Fruit fly (Drosophila melanogaster): ENCODE data around the gene Ranbp21.

Gene Ranbp21

DNA sequence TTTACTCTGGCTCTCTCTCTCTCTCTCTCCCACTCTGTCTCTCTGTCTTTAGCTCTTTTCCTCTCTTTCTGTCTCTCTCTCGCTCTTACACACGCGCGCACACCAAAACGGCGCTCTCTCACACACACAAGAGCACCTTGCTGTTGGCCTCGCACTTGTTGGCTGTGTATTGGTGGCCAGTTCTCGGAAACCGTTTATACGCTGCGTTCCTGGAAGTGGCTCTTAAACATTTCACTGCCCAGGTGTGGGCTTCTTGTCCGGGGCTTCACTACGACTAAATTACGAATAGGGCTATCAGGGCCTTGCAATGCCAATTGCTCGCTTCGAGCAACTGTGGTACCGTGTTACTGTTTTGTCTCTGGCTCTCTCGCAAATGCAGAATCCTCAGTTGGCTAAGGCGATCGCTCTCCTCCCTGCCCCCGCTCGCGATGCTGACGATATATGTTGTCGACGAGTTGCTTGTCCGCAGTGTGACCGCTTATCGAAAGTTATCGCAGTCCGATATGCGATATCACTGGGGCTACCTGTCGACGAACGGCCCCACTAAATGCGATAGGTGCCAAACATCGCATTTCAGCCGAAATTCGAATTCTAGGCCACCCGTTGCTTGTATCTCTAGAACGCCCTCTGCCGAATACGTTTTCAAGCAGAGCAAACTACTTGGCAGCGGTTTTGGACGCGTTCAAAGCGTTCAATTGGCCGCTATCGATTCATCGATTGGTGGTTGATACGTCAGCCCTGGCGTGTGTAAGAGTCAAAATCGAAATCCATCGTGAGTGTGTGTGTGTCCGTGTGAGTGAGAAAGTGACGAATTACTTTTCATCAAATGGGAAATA is 31.2 kb upstream of the Ranbp21 start, which contains the start of the genes dome and Ubqn (continued):
- TF ChIP-seq scrt (GFP tag; optimal IDR thresholded peaks at IDR 0.05) (peak; percentile 18), CG14860 (GFP tag; IDR thresholded peaks at IDR 0.05; ENCODE audit: partially characterized antibody) (peak; percentile 95), lilli (GFP tag; optimal IDR thresholded peaks at IDR 0.05) (peak; percentile 31), dpn (GFP tag; optimal IDR thresholded peaks at IDR 0.05) (peak in 1 of 2 experiments; percentile 30), CG11695 (GFP tag; IDR thresholded peaks at IDR 0.05) (no peak), Dfd (GFP tag; optimal IDR thresholded peaks at IDR 0.05) (no peak), tin (GFP tag; optimal IDR thresholded peaks at IDR 0.05) (no peak), chinmo (GFP tag; IDR thresholded peaks at IDR 0.05; ENCODE audit: partially characterized antibody) (peak; percentile 85), gcm2 (GFP tag; optimal IDR thresholded peaks at IDR 0.05) (no peak), CG10979 (tag; optimal IDR thresholded peaks at IDR 0.05) (no peak), CG18619 (GFP tag; optimal IDR thresholded peaks at IDR 0.05) (no peak), h (optimal IDR thresholded peaks at IDR 0.05) (no peak), crp (GFP tag; optimal IDR thresholded peaks at IDR 0.05) (no peak), sr (GFP tag; IDR thresholded peaks at IDR 0.05) (no peak), ham (GFP tag; IDR thresholded peaks at IDR 0.05) (no peak), nmo (GFP tag; optimal IDR thresholded peaks at IDR 0.05) (peak; percentile 74), Hsf (GFP tag; optimal IDR thresholded peaks at IDR 0.05) (peak; percentile 12), lab (GFP tag; optimal IDR thresholded peaks at IDR 0.05) (no peak), Spps (tag; optimal IDR thresholded peaks at IDR 0.05) (no peak), Gsc (GFP tag; IDR thresholded peaks at IDR 0.05) (no peak), CG5953 (GFP tag; IDR thresholded peaks at IDR 0.05) (no peak), CG6654 (GFP tag; optimal IDR thresholded peaks at IDR 0.05) (no peak), stwl (tag; optimal IDR thresholded peaks at IDR 0.05) (peak; percentile 72), CoRest (tag; optimal IDR thresholded peaks at IDR 0.05) (peak; percentile 1), CG11093 (GFP tag; IDR thresholded peaks at IDR 0.05) (no peak), chn (GFP tag; optimal IDR thresholded peaks at IDR 0.05) (no peak), tx (GFP tag; optimal IDR thresholded peaks at IDR 0.05) (no peak), slou (GFP tag; optimal IDR thresholded peaks at IDR 0.05) (no peak), CG4820 (GFP tag; optimal IDR thresholded peaks at IDR 0.05) (peak; percentile 34), Vsx1 (GFP tag; optimal IDR thresholded peaks at IDR 0.05) (no peak), CG1647 (GFP tag; optimal IDR thresholded peaks at IDR 0.05) (no peak), Side (GFP tag; optimal IDR thresholded peaks at IDR 0.05) (peak; percentile 7), CG2678 (tag; optimal IDR thresholded peaks at IDR 0.05) (no peak), pros (GFP tag; optimal IDR thresholded peaks at IDR 0.05) (no peak), Trl (optimal IDR thresholded peaks at IDR 0.05) (peak; percentile 98), Trl (GFP tag; optimal IDR thresholded peaks at IDR 0.05) (peak; percentile 22), Ets65A (GFP tag) (no peak), E2f1 (GFP tag; IDR thresholded peaks at IDR 0.05) (no peak), lmd (GFP tag; IDR thresholded peaks at IDR 0.05) (no peak), pfk (GFP tag; optimal IDR thresholded peaks at IDR 0.05) (no peak), Gug (GFP tag; IDR thresholded peaks at IDR 0.05) (no peak), disco-r (GFP tag; optimal IDR thresholded peaks at IDR 0.05) (no peak), Aef1 (GFP tag; IDR thresholded peaks at IDR 0.05) (no peak), CG31441 (GFP tag; IDR thresholded peaks at IDR 0.05) (no peak), org-1 (GFP tag; optimal IDR thresholded peaks at IDR 0.05) (no peak), sc (optimal IDR thresholded peaks at IDR 0.05) (no peak), sc (GFP tag; optimal IDR thresholded peaks at IDR 0.05) (no peak), wor (GFP tag; IDR thresholded peaks at IDR 0.05) (no peak), zen (tag; optimal IDR thresholded peaks at IDR 0.05) (peak; percentile 15), ap (GFP tag; IDR thresholded peaks at IDR 0.05) (no peak), B-H2 (GFP tag; optimal IDR thresholded peaks at IDR 0.05) (no peak), gt (GFP tag; IDR thresholded peaks at IDR 0.05) (no peak)

Measured in whole organism, embryonic.